Worm (Caenorhabditis elegans) whole organism, L2 larva: ENCODE measurements around the gene cec-6.

ENCODE experiments used
- C34F6.9 ChIP-seq: fragments of 150-350 bp; optimal IDR thresholded peaks from 2 replicates; lab custom pipeline; 2014; ENCODE audit warnings: missing biosample characterization, missing genetic modification characterization
- F13H6.1 ChIP-seq: sonication (generic microtip); optimal IDR thresholded peaks from 2 replicates; lab custom pipeline; 2016; ENCODE audit warnings: missing genetic modification characterization, missing compliant biosample characterization
- ZK546.5 ChIP-seq: sonication (generic microtip); optimal IDR thresholded peaks from 2 replicates; lab custom pipeline; 2017; ENCODE audit warnings: missing biosample characterization, missing genetic modification characterization
- alr-1 ChIP-seq: fragments of 150-350 bp; optimal IDR thresholded peaks from 2 replicates; lab custom pipeline; 2014; ENCODE audit warnings: missing biosample characterization, missing genetic modification characterization
- ama-1 ChIP-seq: fragments of 150-350 bp; optimal IDR thresholded peaks from 2 replicates; lab custom pipeline; 2018; ENCODE audit warnings: inconsistent platforms
- blmp-1 ChIP-seq: sonication (generic microtip); optimal IDR thresholded peaks from 2 replicates; lab custom pipeline; 2017; ENCODE audit warnings: missing genetic modification characterization, mild to moderate bottlenecking, missing compliant biosample characterization, antibody characterized with exemption, moderate library complexity; ENCODE audit not compliant: insufficient read depth
- ceh-16 ChIP-seq: fragments of 150-350 bp; optimal IDR thresholded peaks from 2 replicates; lab custom pipeline; 2014; ENCODE audit warnings: missing biosample characterization, missing genetic modification characterization
- ceh-82 ChIP-seq: fragments of 150-350 bp; optimal IDR thresholded peaks from 2 replicates; lab custom pipeline; 2014; ENCODE audit warnings: missing biosample characterization, missing genetic modification characterization
- crh-2 ChIP-seq: sonication (generic microtip); optimal IDR thresholded peaks from 2 replicates; lab custom pipeline; 2017; ENCODE audit warnings: missing biosample characterization, missing genetic modification characterization
- dmd-4 ChIP-seq: sonication (generic microtip); optimal IDR thresholded peaks from 2 replicates; lab custom pipeline; 2017; ENCODE audit warnings: missing biosample characterization, missing genetic modification characterization
- egl-27 ChIP-seq: sonication (generic microtip); optimal IDR thresholded peaks from 3 replicates; lab custom pipeline; 2017; ENCODE audit warnings: missing biosample characterization, missing genetic modification reagents, missing genetic modification characterization
- elt-1 ChIP-seq: fragments of 150-350 bp; optimal IDR thresholded peaks from 2 replicates; lab custom pipeline; 2014; ENCODE audit warnings: missing biosample characterization, missing genetic modification characterization
- elt-3 ChIP-seq: sonication (generic microtip); optimal IDR thresholded peaks from 2 replicates; lab custom pipeline; 2017; ENCODE audit warnings: missing biosample characterization, missing genetic modification characterization
- fos-1 ChIP-seq: fragments of 150-350 bp; optimal IDR thresholded peaks from 2 replicates; lab custom pipeline; 2014; ENCODE audit warnings: missing biosample characterization, missing genetic modification characterization
- gmeb-1 ChIP-seq: fragments of 150-350 bp; optimal IDR thresholded peaks from 2 replicates; lab custom pipeline; 2014; ENCODE audit warnings: missing biosample characterization, missing genetic modification characterization
- lin-11 ChIP-seq: fragments of 150-350 bp; sonication (generic microtip); optimal IDR thresholded peaks from 2 replicates; lab custom pipeline; 2014; ENCODE audit warnings: missing biosample characterization, missing genetic modification characterization, inconsistent platforms, mixed read lengths
- lin-13 ChIP-seq: fragments of 150-350 bp; optimal IDR thresholded peaks from 2 replicates; lab custom pipeline; 2014; ENCODE audit warnings: missing biosample characterization, missing genetic modification reagents, missing genetic modification characterization
- lin-39 ChIP-seq: fragments of 150-350 bp; optimal IDR thresholded peaks from 2 replicates; lab custom pipeline; 2014; ENCODE audit warnings: missing biosample characterization, missing genetic modification reagents, missing genetic modification characterization
- lsy-2 ChIP-seq, 2 experiments: fragments of 150-350 bp in 1 of 2; sonication (generic microtip) in 1 of 2; optimal IDR thresholded peaks; 2 replicates each; lab custom pipeline; 2014 to 2017; ENCODE audit warnings: missing biosample characterization in 2 of 2, missing genetic modification characterization in 2 of 2
- mab-5 ChIP-seq: fragments of 150-350 bp; optimal IDR thresholded peaks from 2 replicates; lab custom pipeline; 2014; ENCODE audit warnings: missing biosample characterization, missing genetic modification characterization
- mbf-1 ChIP-seq: sonication (generic microtip); optimal IDR thresholded peaks from 2 replicates; lab custom pipeline; 2017; ENCODE audit warnings: missing biosample characterization, missing genetic modification characterization
- mdl-1 ChIP-seq, 2 experiments: fragments of 150-350 bp in 1 of 2; sonication (generic microtip) in 1 of 2; optimal IDR thresholded peaks; 2 replicates each; lab custom pipeline; 2017; ENCODE audit warnings: missing biosample characterization in 2 of 2, missing genetic modification characterization in 2 of 2
- nhr-10 ChIP-seq: sonication (generic microtip); optimal IDR thresholded peaks from 2 replicates; lab custom pipeline; 2017; ENCODE audit warnings: missing biosample characterization, missing genetic modification characterization
- nhr-11 ChIP-seq: fragments of 150-350 bp; optimal IDR thresholded peaks from 2 replicates; lab custom pipeline; 2014; ENCODE audit warnings: missing biosample characterization, missing genetic modification characterization
- nhr-12 ChIP-seq: fragments of 150-350 bp; optimal IDR thresholded peaks from 2 replicates; lab custom pipeline; 2014; ENCODE audit warnings: missing biosample characterization, missing genetic modification characterization
- nhr-129 ChIP-seq: fragments of 150-350 bp; optimal IDR thresholded peaks from 2 replicates; lab custom pipeline; 2014; ENCODE audit warnings: missing biosample characterization, missing genetic modification characterization
- nhr-21 ChIP-seq: fragments of 150-350 bp; optimal IDR thresholded peaks from 2 replicates; lab custom pipeline; 2014; ENCODE audit warnings: missing biosample characterization, missing genetic modification characterization
- nhr-23 ChIP-seq: fragments of 150-350 bp; optimal IDR thresholded peaks from 2 replicates; lab custom pipeline; 2014; ENCODE audit warnings: missing biosample characterization, missing genetic modification reagents, missing genetic modification characterization
- nhr-25 ChIP-seq: fragments of 150-350 bp; sonication (generic microtip); optimal IDR thresholded peaks from 3 replicates; lab custom pipeline; 2014; ENCODE audit warnings: missing biosample characterization, missing genetic modification characterization
- nhr-6 ChIP-seq: fragments of 150-350 bp; optimal IDR thresholded peaks from 2 replicates; lab custom pipeline; 2014; ENCODE audit warnings: missing biosample characterization, missing genetic modification characterization
- sem-4 ChIP-seq: fragments of 150-350 bp; optimal IDR thresholded peaks from 2 replicates; lab custom pipeline; 2014; ENCODE audit warnings: missing biosample characterization, missing genetic modification reagents, missing genetic modification characterization
- skn-1 ChIP-seq: sonication (generic microtip); optimal IDR thresholded peaks from 2 replicates; lab custom pipeline; 2017; ENCODE audit warnings: missing biosample characterization, missing genetic modification characterization
- sma-3 ChIP-seq: sonication (generic microtip); optimal IDR thresholded peaks from 2 replicates; lab custom pipeline; 2016; ENCODE audit warnings: missing genetic modification reagents, missing genetic modification characterization, missing compliant biosample characterization
- snpc-4 ChIP-seq: fragments of 150-350 bp; optimal IDR thresholded peaks from 2 replicates; lab custom pipeline; 2014; ENCODE audit warnings: missing biosample characterization, missing genetic modification characterization
- unc-39 ChIP-seq: fragments of 150-350 bp; optimal IDR thresholded peaks from 2 replicates; lab custom pipeline; 2014; ENCODE audit warnings: missing biosample characterization, missing genetic modification characterization
- unc-55 ChIP-seq: fragments of 150-350 bp; sonication (generic microtip); optimal IDR thresholded peaks from 3 replicates; lab custom pipeline; 2014; ENCODE audit warnings: missing biosample characterization, missing genetic modification reagents, missing genetic modification characterization
- unc-62 ChIP-seq: fragments of 150-350 bp; optimal IDR thresholded peaks from 2 replicates; lab custom pipeline; 2014; ENCODE audit warnings: missing biosample characterization, missing genetic modification reagents, missing genetic modification characterization
- zag-1 ChIP-seq: fragments of 150-350 bp; optimal IDR thresholded peaks from 2 replicates; lab custom pipeline; 2014; ENCODE audit warnings: missing biosample characterization, missing genetic modification characterization
- ztf-11 ChIP-seq: sonication (generic microtip); optimal IDR thresholded peaks from 2 replicates; lab custom pipeline; 2017; ENCODE audit warnings: missing biosample characterization, missing genetic modification characterization
- ztf-4 ChIP-seq: fragments of 150-350 bp; optimal IDR thresholded peaks from 2 replicates; lab custom pipeline; 2014; ENCODE audit warnings: missing biosample characterization, missing genetic modification characterization

Gene cec-6

DNA sequence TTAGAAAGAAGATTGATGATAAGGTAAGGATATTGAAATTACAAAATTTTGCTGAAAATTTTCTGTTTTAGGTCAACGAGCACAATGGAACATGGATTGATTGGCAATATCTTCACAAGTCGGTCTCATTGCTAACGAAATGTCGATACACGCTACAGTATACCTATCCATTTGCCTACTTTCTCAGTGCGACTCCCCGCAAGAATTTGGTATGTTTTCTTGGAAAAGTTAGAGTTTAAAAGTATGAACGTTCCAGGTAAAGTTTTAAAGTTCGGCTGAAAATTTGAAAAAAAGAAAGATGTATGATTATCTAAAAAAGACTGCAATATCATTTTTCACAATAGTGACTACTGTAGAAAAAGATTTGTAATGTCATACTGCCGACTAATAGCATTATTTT is 9.5 kb downstream of the cec-6 start:
- no peak for TF ChIP-seq alr-1 (tag; lab: Kevin White, UChicago)
- no peak for TF ChIP-seq nhr-21
- TF ChIP-seq lsy-2 (tag; optimal IDR thresholded peaks at IDR 0.05; lab: Kevin White, UChicago): no peak
- no peak for TF ChIP-seq nhr-6 (tag; lab: Kevin White, UChicago)
- TF ChIP-seq gmeb-1 (tag; lab: Kevin White, UChicago): no peak
- TF ChIP-seq, all 48 proteins: peak for 0

DNA sequence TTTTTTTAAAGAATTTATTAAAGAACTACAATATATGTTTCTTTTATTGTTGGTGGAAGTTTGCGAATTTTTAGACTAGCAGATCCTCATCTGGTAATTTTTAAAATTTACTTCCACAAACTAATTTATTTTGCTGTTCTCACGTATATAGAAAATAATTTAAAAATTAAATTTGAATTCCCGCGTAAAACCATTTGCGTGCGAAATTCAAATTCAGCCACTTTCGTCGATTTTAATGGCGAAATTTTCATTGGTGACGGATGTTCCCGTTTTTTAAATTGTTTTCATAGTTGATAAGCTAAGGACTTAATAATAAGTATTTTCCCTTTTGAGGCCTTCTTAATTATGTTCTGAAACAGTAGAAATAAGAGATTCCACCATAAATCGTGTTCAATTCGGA is 16.4 kb downstream of the cec-6 start:
- TF ChIP-seq mdl-1 (tag; optimal IDR thresholded peaks at IDR 0.05; lab: Kevin White, UChicago) (no peak), sem-4 (tag; lab: Kevin White, UChicago) (no peak), skn-1 (tag; lab: Kevin White, UChicago) (no peak), zag-1 (no peak), unc-39 (tag; lab: Kevin White, UChicago) (no peak), ZK546.5 (no peak), gmeb-1 (tag; lab: Kevin White, UChicago) (no peak)
- TF ChIP-seq, all 48 proteins: peak for 0

DNA sequence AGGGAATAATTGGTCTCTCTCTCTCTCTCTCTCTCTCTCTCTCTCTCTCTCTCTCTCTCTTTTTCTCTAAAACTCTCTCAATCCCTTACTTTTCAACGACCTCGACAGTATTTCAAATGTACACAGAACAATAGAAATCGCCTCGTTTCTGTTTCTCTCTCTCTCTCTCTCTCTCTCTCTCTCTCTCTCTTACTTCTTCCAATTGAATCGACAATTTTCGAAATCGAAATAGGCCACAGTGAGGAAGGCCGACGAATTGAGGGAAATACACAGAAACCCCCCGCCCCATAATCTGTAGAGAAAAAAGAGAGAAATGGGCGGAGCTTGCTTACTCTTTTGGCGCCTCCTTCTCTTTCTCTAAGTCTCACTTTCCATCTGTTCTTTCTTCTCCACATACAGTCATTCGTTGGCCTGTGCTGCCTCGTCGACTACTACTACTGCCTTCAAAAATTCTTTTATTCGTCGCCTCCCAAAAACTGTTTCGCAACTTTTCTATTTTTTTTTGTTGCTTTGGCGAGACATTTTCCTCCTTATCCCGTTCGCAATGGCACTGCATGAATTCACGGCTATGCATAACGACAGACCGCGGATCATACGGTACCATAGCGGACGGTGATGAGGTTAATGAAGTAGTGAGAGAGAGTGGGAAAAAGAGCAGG is 17.0 kb downstream of the cec-6 start:
- TF ChIP-seq nhr-25 (tag; lab: Kevin White, UChicago) (peak; percentile 91), nhr-12 (tag; lab: Kevin White, UChicago) (no peak), F13H6.1 (tag; lab: Kevin White, UChicago) (peak; percentile 71), ama-1 (lab: Kevin White, UChicago) (peak; percentile 89), ceh-82 (tag; lab: Kevin White, UChicago) (no peak), gmeb-1 (tag; lab: Kevin White, UChicago) (peak; percentile 49), lin-11 (no peak), unc-62 (GFP tag; lab: Kevin White, UChicago) (no peak), fos-1 (tag; lab: Kevin White, UChicago) (peak; percentile 21), egl-27 (tag; lab: Kevin White, UChicago) (peak; percentile 41), blmp-1 (peak; percentile 64), nhr-23 (tag; lab: Kevin White, UChicago) (no peak), sem-4 (tag; lab: Kevin White, UChicago) (peak; percentile 55), nhr-11 (tag; lab: Kevin White, UChicago) (no peak), mab-5 (tag; lab: Kevin White, UChicago) (no peak), lin-13 (GFP tag; lab: Kevin White, UChicago) (peak; percentile 34), ztf-4 (no peak), ceh-16 (no peak), mbf-1 (tag; lab: Kevin White, UChicago) (no peak), lin-39 (tag; lab: Kevin White, UChicago) (no peak), nhr-129 (tag; lab: Kevin White, UChicago) (peak; percentile 55), unc-55 (GFP tag; lab: Kevin White, UChicago) (no peak), nhr-6 (tag; lab: Kevin White, UChicago) (peak; percentile 33), mdl-1 (tag; optimal IDR thresholded peaks at IDR 0.05; lab: Kevin White, UChicago) (no peak), alr-1 (tag; lab: Kevin White, UChicago) (no peak), elt-1 (tag; lab: Kevin White, UChicago) (no peak), crh-2 (tag; lab: Kevin White, UChicago) (peak; percentile 31), lsy-2 (tag; optimal IDR thresholded peaks at IDR 0.05; lab: Kevin White, UChicago) (peak in 1 of 2 experiments; percentile 50), C34F6.9 (tag; lab: Kevin White, UChicago) (peak; percentile 26)

DNA sequence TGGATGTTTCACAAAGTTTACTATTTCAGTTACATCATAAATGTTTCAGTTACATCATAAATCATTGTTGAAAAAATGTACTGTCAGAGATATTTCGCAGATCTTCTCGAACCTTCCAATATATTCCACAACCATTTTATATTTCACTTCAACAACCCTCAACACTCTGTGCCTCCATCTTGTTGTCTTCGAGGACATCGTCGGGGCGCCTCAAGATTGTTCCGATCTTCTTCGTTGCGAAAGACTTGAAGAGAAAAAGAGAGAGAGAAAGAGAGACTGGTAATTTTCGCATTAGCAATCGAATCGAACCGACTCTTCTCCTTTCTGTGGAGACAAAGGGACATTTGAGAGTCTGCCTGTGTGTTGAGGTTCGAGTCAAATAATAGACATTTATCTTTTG is 18.6 kb downstream of the cec-6 start:
- TF ChIP-seq dmd-4 (no peak), sma-3 (no peak), nhr-10 (no peak), nhr-6 (tag; lab: Kevin White, UChicago) (peak; percentile 28), lin-13 (GFP tag; lab: Kevin White, UChicago) (no peak), nhr-23 (tag; lab: Kevin White, UChicago) (no peak), F13H6.1 (tag; lab: Kevin White, UChicago) (no peak), sem-4 (tag; lab: Kevin White, UChicago) (no peak), crh-2 (tag; lab: Kevin White, UChicago) (no peak), mbf-1 (tag; lab: Kevin White, UChicago) (no peak), lsy-2 (tag; optimal IDR thresholded peaks at IDR 0.05; lab: Kevin White, UChicago) (peak in 1 of 2 experiments; percentile 39), nhr-129 (tag; lab: Kevin White, UChicago) (no peak), nhr-25 (tag; lab: Kevin White, UChicago) (peak; percentile 87), elt-3 (tag; lab: Kevin White, UChicago) (no peak), snpc-4 (no peak), lin-39 (tag; lab: Kevin White, UChicago) (no peak), elt-1 (tag; lab: Kevin White, UChicago) (no peak), ZK546.5 (no peak), lin-11 (no peak), ceh-82 (tag; lab: Kevin White, UChicago) (no peak), zag-1 (no peak), ztf-11 (no peak)
